Worm (Caenorhabditis elegans): ENCODE data around the gene C33H5.16.

The C33H5.16 gene

ce11 chrIV:7829275-7829938, 26.3 kb upstream of the C33H5.16 start, which contains the start of gene C06A6.4 (continued):
- TF ChIP-seq ceh-44 (GFP tag; IDR thresholded peaks at IDR 0.05) (no peak), aha-1 (tag) (no peak), hlh-30 (tag; optimal IDR thresholded peaks at IDR 0.05; ENCODE audit: insufficient read depth) (peak; percentile 61), hlh-11 (tag; optimal IDR thresholded peaks at IDR 0.05) (peak; percentile 60), egl-43 (GFP tag; IDR thresholded peaks at IDR 0.05) (no peak), F49E8.2 (tag; optimal IDR thresholded peaks at IDR 0.05; ENCODE audit: borderline replicate concordance) (no peak), attf-4 (tag; optimal IDR thresholded peaks at IDR 0.05) (no peak), T26A8.4 (GFP tag; IDR thresholded peaks at IDR 0.05) (no peak), lin-1 (GFP tag; IDR thresholded peaks at IDR 0.05) (no peak), jun-1 (tag; optimal IDR thresholded peaks at IDR 0.05) (no peak), sdz-12 (GFP tag; optimal IDR thresholded peaks at IDR 0.05) (no peak), nhr-77 (tag; optimal IDR thresholded peaks at IDR 0.05) (no peak), daf-16 (GFP tag; optimal IDR thresholded peaks at IDR 0.05) (no peak), daf-16 (tag; optimal IDR thresholded peaks at IDR 0.05) (peak; percentile 54), lir-3 (tag; optimal IDR thresholded peaks at IDR 0.05) (no peak), vab-7 (GFP tag; IDR thresholded peaks at IDR 0.05) (no peak)

- TF ChIP-seq nhr-102 (tag; optimal IDR thresholded peaks at IDR 0.05): no peak
Observed at ce11 chrIV:7824649-7825048, 21.5 kb upstream of the C33H5.16 start.

ce11 chrIV:7822524-7822923, 19.4 kb upstream of the C33H5.16 start, which contains the start of gene T14A8.2:
Gene T14A8.2 (minus strand): TSS chrIV:7822624.
- TF ChIP-seq F10B5.3 (tag; optimal IDR thresholded peaks at IDR 0.05): no peak
- TF ChIP-seq nhr-76 (tag; optimal IDR thresholded peaks at IDR 0.05): no peak
- no peak for TF ChIP-seq arid-1 (GFP tag; conservative IDR thresholded peaks at IDR 0.05)
- no peak for TF ChIP-seq hlh-30 (tag; optimal IDR thresholded peaks at IDR 0.05; ENCODE audit: insufficient read depth)
- no peak for TF ChIP-seq mdt-29 (GFP tag; IDR thresholded peaks at IDR 0.05)
- TF ChIP-seq F37D6.2 (tag; optimal IDR thresholded peaks at IDR 0.05): no peak
- TF ChIP-seq nhr-77 (tag; optimal IDR thresholded peaks at IDR 0.05): no peak
- TF ChIP-seq dpl-1 (GFP tag; optimal IDR thresholded peaks at IDR 0.05): no peak
- no peak for TF ChIP-seq daf-19 (GFP tag; conservative IDR thresholded peaks at IDR 0.05)
- TF ChIP-seq pha-4 (GFP tag; IDR thresholded peaks at IDR 0.05): no peak
- no peak for TF ChIP-seq pha-4 (tag; optimal IDR thresholded peaks at IDR 0.05)
- TF ChIP-seq nhr-111 (GFP tag; optimal IDR thresholded peaks at IDR 0.05): no peak

ce11 chrIV:7817852-7818251, 14.7 kb upstream of the C33H5.16 start, which contains the start of gene ric-3:
Gene ric-3 (plus strand): TSS chrIV:7818251.
- TF ChIP-seq sdz-12 (GFP tag; optimal IDR thresholded peaks at IDR 0.05) (no peak), hmg-1.1 (GFP tag; IDR thresholded peaks at IDR 0.05) (peak; percentile 69), set-16 (GFP tag; IDR thresholded peaks at IDR 0.05) (no peak), unc-62 (GFP tag; optimal IDR thresholded peaks at IDR 0.05 in 1 of 2) (peak in 1 of 2 experiments; percentile 98), unc-62 (tag; optimal IDR thresholded peaks at IDR 0.05) (no peak), F26F4.8 (GFP tag; conservative IDR thresholded peaks at IDR 0.05) (no peak), mdl-1 (tag; optimal IDR thresholded peaks at IDR 0.05) (peak in 1 of 2 experiments; percentile 45), lin-13 (GFP tag; optimal IDR thresholded peaks at IDR 0.05) (no peak), ztf-7 (tag; optimal IDR thresholded peaks at IDR 0.05) (no peak), F37D6.2 (tag; optimal IDR thresholded peaks at IDR 0.05) (peak; percentile 29), Y105C5A.15 (GFP tag; IDR thresholded peaks at IDR 0.05) (no peak), nhr-11 (tag; optimal IDR thresholded peaks at IDR 0.05) (peak; percentile 73), lir-3 (tag; optimal IDR thresholded peaks at IDR 0.05) (no peak), ceh-28 (tag; optimal IDR thresholded peaks at IDR 0.05) (peak; percentile 58), daf-16 (GFP tag; optimal IDR thresholded peaks at IDR 0.05) (peak in 1 of 2 experiments; percentile 28), daf-16 (tag; optimal IDR thresholded peaks at IDR 0.05) (no peak), ctbp-1 (GFP tag; IDR thresholded peaks at IDR 0.05) (0 out of 2 replicates have a peak, but pooled peaks have one; percentile 19), fkh-10 (GFP tag; optimal IDR thresholded peaks at IDR 0.05) (no peak), arid-1 (GFP tag; conservative IDR thresholded peaks at IDR 0.05) (no peak), ces-1 (GFP tag; optimal IDR thresholded peaks at IDR 0.05) (peak; percentile 24), lsy-2 (tag; optimal IDR thresholded peaks at IDR 0.05) (peak in 1 of 2 experiments; percentile 70), ztf-11 (tag; optimal IDR thresholded peaks at IDR 0.05) (no peak), Y48G9A.11 (GFP tag; IDR thresholded peaks at IDR 0.05) (no peak), gei-8 (GFP tag; optimal IDR thresholded peaks at IDR 0.05) (no peak), hlh-11 (tag; optimal IDR thresholded peaks at IDR 0.05) (peak; percentile 61), aly-2 (tag; optimal IDR thresholded peaks at IDR 0.05) (no peak)
